Fruit fly (Drosophila melanogaster) whole organism, prepupa: ENCODE results near the gene CG45490.
A peak's percentile ranks its signal among the peaks of the same experiment; 100 is the strongest.

Source experiments
- CG32006 ChIP-seq: fragments of 200-800 bp; sonication (Bioruptor generic); optimal IDR thresholded peaks from 3 replicates; lab custom pipeline; 2017; ENCODE audit warnings: missing biosample characterization, mild to moderate bottlenecking, missing genetic modification characterization
- CG6854 ChIP-seq: fragments of 200-800 bp; sonication (Bioruptor generic); optimal IDR thresholded peaks from 2 replicates; lab custom pipeline; 2017; ENCODE audit warnings: missing biosample characterization, mild to moderate bottlenecking, missing genetic modification characterization
- Hr39 ChIP-seq: fragments of 200-800 bp; sonication (Bioruptor generic); optimal IDR thresholded peaks from 2 replicates; lab custom pipeline; 2016; ENCODE audit warnings: missing biosample characterization, missing genetic modification characterization
- OdsH ChIP-seq: fragments of 200-800 bp; sonication (Bioruptor generic); optimal IDR thresholded peaks from 3 replicates; lab custom pipeline; 2016; ENCODE audit warnings: missing biosample characterization, missing genetic modification characterization
- dac ChIP-seq: fragments of 200-800 bp; sonication (Bioruptor generic); optimal IDR thresholded peaks from 2 replicates; lab custom pipeline; 2017; ENCODE audit warnings: missing biosample characterization, mild to moderate bottlenecking, missing genetic modification characterization
- net ChIP-seq: fragments of 200-800 bp; sonication (Bioruptor generic); optimal IDR thresholded peaks from 3 replicates; lab custom pipeline; 2016; ENCODE audit warnings: missing biosample characterization, missing genetic modification characterization
- pdm3 ChIP-seq: fragments of 200-800 bp; sonication (Bioruptor generic); optimal IDR thresholded peaks from 3 replicates; lab custom pipeline; 2016; ENCODE audit warnings: missing biosample characterization, missing genetic modification characterization

dm6 chrX:19886515-19886914 is 47.6 kb downstream of the CG45490 start:
- TF ChIP-seq net (GFP tag; lab: Kevin White, UChicago) (no peak), OdsH (GFP tag; lab: Kevin White, UChicago) (no peak), Hr39 (GFP tag; lab: Kevin White, UChicago) (no peak), CG32006 (GFP tag; lab: Kevin White, UChicago) (peak; percentile 24), dac (GFP tag; lab: Kevin White, UChicago) (no peak), CG6854 (GFP tag; lab: Kevin White, UChicago) (no peak), pdm3 (GFP tag; lab: Kevin White, UChicago) (no peak)
